Fruit fly (Drosophila melanogaster) whole organism, embryonic: ENCODE results near the gene CG17109.

Experiments used
- B-H2 ChIP-seq: fragments of 200-800 bp; sonication (Bioruptor generic); optimal IDR thresholded peaks from 2 replicates; lab custom pipeline; 2018; ENCODE audit warnings: missing biosample characterization, mild to moderate bottlenecking, missing genetic modification characterization
- BEAF-32 ChIP-seq: fragments of 200-800 bp; sonication (Bioruptor generic); optimal IDR thresholded peaks from 3 replicates; lab custom pipeline; 2017; ENCODE audit warnings: missing biosample characterization, missing genetic modification characterization, mild to moderate bottlenecking, moderate library complexity, missing genetic modification reagents
- CG10321 ChIP-seq: fragments of 200-800 bp; sonication (Bioruptor generic); IDR thresholded peaks from 2 replicates; pipeline ENCODE4 v1.3.6; 2022; ENCODE audit warnings: missing biosample characterization, missing genetic modification characterization
- CG11504 ChIP-seq: fragments of 200-800 bp; sonication (Bioruptor generic); optimal IDR thresholded peaks from 3 replicates; lab custom pipeline; 2019; ENCODE audit warnings: missing biosample characterization, mild to moderate bottlenecking, missing genetic modification characterization, moderate library complexity
- CG14965 ChIP-seq: fragments of 200-800 bp; sonication (Bioruptor generic); optimal IDR thresholded peaks from 2 replicates; lab custom pipeline; 2016; ENCODE audit warnings: missing biosample characterization, missing genetic modification characterization, borderline replicate concordance
- CG17186 ChIP-seq: fragments of 200-800 bp; sonication (Bioruptor generic); optimal IDR thresholded peaks from 3 replicates; lab custom pipeline; 2017; ENCODE audit warnings: missing biosample characterization, missing genetic modification reagents, missing genetic modification characterization
- CG17359 ChIP-seq: fragments of 200-800 bp; sonication (Bioruptor generic); optimal IDR thresholded peaks from 3 replicates; lab custom pipeline; 2018; ENCODE audit warnings: missing biosample characterization, mild to moderate bottlenecking, missing genetic modification characterization, moderate library complexity
- CG17612 ChIP-seq: fragments of 200-800 bp; sonication (Bioruptor generic); IDR thresholded peaks from 2 replicates; pipeline ENCODE4 v1.3.6; 2022; ENCODE audit warnings: missing biosample characterization, missing genetic modification characterization
- CG17829 ChIP-seq: fragments of 200-800 bp; optimal IDR thresholded peaks from 2 replicates; lab custom pipeline; 2019; ENCODE audit warnings: missing biosample characterization, mild to moderate bottlenecking, missing genetic modification characterization, moderate library complexity
- CG17912 ChIP-seq: fragments of 200-800 bp; sonication (Bioruptor generic); optimal IDR thresholded peaks from 2 replicates; lab custom pipeline; 2018; ENCODE audit warnings: missing biosample characterization, mild to moderate bottlenecking, missing genetic modification characterization
- CG2120 ChIP-seq: fragments of 200-800 bp; sonication (Bioruptor generic); optimal IDR thresholded peaks from 3 replicates; lab custom pipeline; 2016; ENCODE audit warnings: missing biosample characterization, missing genetic modification characterization
- CG2129 ChIP-seq: fragments of 200-800 bp; sonication (Bioruptor generic); IDR thresholded peaks from 2 replicates; pipeline ENCODE4 v1.3.6; 2022; ENCODE audit warnings: missing biosample characterization, missing genetic modification characterization; ENCODE audit not compliant: partially characterized antibody
- CG2875 ChIP-seq: fragments of 200-800 bp; sonication (Bioruptor generic); optimal IDR thresholded peaks from 2 replicates; lab custom pipeline; 2017; ENCODE audit warnings: missing biosample characterization, mild to moderate bottlenecking, missing genetic modification characterization, missing genetic modification reagents
- CG3065 ChIP-seq: fragments of 200-800 bp; sonication (Bioruptor generic); optimal IDR thresholded peaks from 2 replicates; lab custom pipeline; 2016; ENCODE audit warnings: missing biosample characterization, missing genetic modification characterization
- CG4404 ChIP-seq: fragments of 200-800 bp; sonication (Bioruptor generic); IDR thresholded peaks from 2 replicates; pipeline ENCODE4 v1.3.6; 2022; ENCODE audit warnings: missing biosample characterization, missing genetic modification characterization
- CG6683 ChIP-seq: fragments of 200-800 bp; sonication (Bioruptor generic); optimal IDR thresholded peaks from 2 replicates; lab custom pipeline; 2017; ENCODE audit warnings: missing biosample characterization, mild to moderate bottlenecking, missing genetic modification characterization, missing genetic modification reagents
- CG6813 ChIP-seq: fragments of 200-800 bp; sonication (Bioruptor generic); optimal IDR thresholded peaks from 2 replicates; lab custom pipeline; 2017; ENCODE audit warnings: missing biosample characterization, missing genetic modification characterization, mild to moderate bottlenecking, moderate library complexity, missing genetic modification reagents
- CG7556 ChIP-seq: fragments of 200-800 bp; sonication (Bioruptor generic); optimal IDR thresholded peaks from 2 replicates; lab custom pipeline; 2017; ENCODE audit warnings: missing biosample characterization, mild to moderate bottlenecking, missing genetic modification characterization
- CG8388 ChIP-seq: fragments of 200-800 bp; sonication (Bioruptor generic); optimal IDR thresholded peaks from 2 replicates; lab custom pipeline; 2019; ENCODE audit warnings: missing biosample characterization, mild to moderate bottlenecking, missing genetic modification characterization, moderate library complexity
- CG9876 ChIP-seq: fragments of 200-800 bp; sonication (Bioruptor generic); optimal IDR thresholded peaks from 2 replicates; lab custom pipeline; 2016; ENCODE audit warnings: missing biosample characterization, missing genetic modification characterization
- CG9932 ChIP-seq: fragments of 200-800 bp; sonication (Bioruptor generic); IDR thresholded peaks from 2 replicates; pipeline ENCODE4 v1.3.6; 2022; ENCODE audit warnings: missing biosample characterization, missing genetic modification characterization
- D19B ChIP-seq: fragments of 200-800 bp; sonication (Bioruptor generic); optimal IDR thresholded peaks from 2 replicates; lab custom pipeline; 2017; ENCODE audit warnings: missing biosample characterization, mild to moderate bottlenecking, missing genetic modification characterization
- Dll ChIP-seq: fragments of 200-800 bp; sonication (Bioruptor generic); IDR thresholded peaks from 4 replicates; pipeline ENCODE4 v1.3.6; 2022; ENCODE audit warnings: missing biosample characterization, missing genetic modification characterization; ENCODE audit not compliant: partially characterized antibody
- Eip74EF ChIP-seq, 2 experiments: fragments of 200-800 bp in 1 of 2; fragments of >200 bp in 1 of 2; sonication (Bioruptor generic) in 1 of 2; optimal IDR thresholded peaks; 2 replicates each; lab custom pipeline; 2017 to 2019; ENCODE audit warnings: missing biosample characterization in 2 of 2, missing genetic modification characterization in 2 of 2, mild to moderate bottlenecking in 1 of 2, moderate library complexity in 1 of 2
- Ets97D ChIP-seq: fragments of 200-800 bp; sonication (Bioruptor generic); optimal IDR thresholded peaks from 3 replicates; lab custom pipeline; 2016; ENCODE audit warnings: missing biosample characterization, missing genetic modification characterization
- Hey ChIP-seq: fragments of 200-800 bp; sonication (Bioruptor generic); optimal IDR thresholded peaks from 3 replicates; lab custom pipeline; 2018; ENCODE audit warnings: missing biosample characterization, mild to moderate bottlenecking, missing genetic modification characterization
- Hr78 ChIP-seq, 2 experiments: fragments of 200-800 bp in 1 of 2; fragments of >200 bp in 1 of 2; sonication (Bioruptor generic) in 1 of 2; optimal IDR thresholded peaks; 2 replicates each; lab custom pipeline; 2017 to 2019; ENCODE audit warnings: missing biosample characterization in 2 of 2, missing genetic modification characterization in 2 of 2, mild to moderate bottlenecking in 1 of 2, moderate library complexity in 1 of 2
- Lim3 ChIP-seq: fragments of 200-800 bp; sonication (Bioruptor generic); IDR thresholded peaks from 2 replicates; pipeline ENCODE4 v1.3.6; 2022; ENCODE audit warnings: missing biosample characterization, missing genetic modification characterization
- Meics ChIP-seq: fragments of 200-800 bp; sonication (Bioruptor generic); optimal IDR thresholded peaks from 2 replicates; lab custom pipeline; 2017; ENCODE audit warnings: missing biosample characterization, mild to moderate bottlenecking, missing genetic modification characterization
- NC2α ChIP-seq: fragments of 200-800 bp; sonication (Bioruptor generic); optimal IDR thresholded peaks from 2 replicates; lab custom pipeline; 2016; ENCODE audit warnings: missing biosample characterization, missing genetic modification characterization
- Poxn ChIP-seq: fragments of 200-800 bp; sonication (Bioruptor generic); IDR thresholded peaks from 2 replicates; pipeline ENCODE4 v1.3.6; 2022; ENCODE audit warnings: missing biosample characterization, missing genetic modification characterization
- Side ChIP-seq: fragments of 200-800 bp; sonication (Bioruptor generic); optimal IDR thresholded peaks from 2 replicates; lab custom pipeline; 2016; ENCODE audit warnings: missing biosample characterization, missing genetic modification characterization
- YL-1 ChIP-seq: fragments of 200-800 bp; sonication (Bioruptor generic); optimal IDR thresholded peaks from 3 replicates; lab custom pipeline; 2017; ENCODE audit warnings: missing biosample characterization, mild to moderate bottlenecking, missing genetic modification characterization
- bsh ChIP-seq, 2 experiments: fragments of 200-800 bp; sonication (Bioruptor generic); optimal IDR thresholded peaks; 2 replicates each; lab custom pipeline; 2017 to 2018; ENCODE audit warnings: mild to moderate bottlenecking in 2 of 2, missing biosample characterization in 2 of 2, missing genetic modification characterization in 2 of 2, moderate library complexity in 1 of 2
- corto ChIP-seq: fragments of 200-800 bp; sonication (Bioruptor generic); optimal IDR thresholded peaks from 2 replicates; lab custom pipeline; 2016; ENCODE audit warnings: missing biosample characterization, mild to moderate bottlenecking, missing genetic modification characterization, moderate library complexity
- dmrt11E ChIP-seq: fragments of 200-800 bp; sonication (Bioruptor generic); optimal IDR thresholded peaks from 3 replicates; lab custom pipeline; 2018; ENCODE audit warnings: missing biosample characterization, mild to moderate bottlenecking, missing genetic modification characterization, moderate library complexity
- fd3F ChIP-seq: fragments of 200-800 bp; sonication (Bioruptor generic); optimal IDR thresholded peaks from 2 replicates; lab custom pipeline; 2018; ENCODE audit warnings: missing biosample characterization, mild to moderate bottlenecking, missing genetic modification characterization, moderate library complexity
- fd64A ChIP-seq: fragments of 200-800 bp; sonication (Bioruptor generic); optimal IDR thresholded peaks from 3 replicates; lab custom pipeline; 2018; ENCODE audit warnings: missing biosample characterization, mild to moderate bottlenecking, missing genetic modification characterization
- gsb-n ChIP-seq: fragments of 200-800 bp; sonication (Bioruptor generic); optimal IDR thresholded peaks from 3 replicates; lab custom pipeline; 2018; ENCODE audit warnings: missing biosample characterization, mild to moderate bottlenecking, missing genetic modification characterization
- kay ChIP-seq: fragments of 200-800 bp; sonication (Bioruptor generic); optimal IDR thresholded peaks from 2 replicates; lab custom pipeline; 2016; ENCODE audit warnings: missing biosample characterization, missing genetic modification characterization
- lmd ChIP-seq: fragments of 200-800 bp; sonication (Bioruptor generic); IDR thresholded peaks from 2 replicates; pipeline ENCODE4 v1.3.6; 2022; ENCODE audit warnings: missing biosample characterization, missing genetic modification characterization
- nmo ChIP-seq: fragments of 200-800 bp; sonication (Bioruptor generic); optimal IDR thresholded peaks from 2 replicates; lab custom pipeline; 2018; ENCODE audit warnings: missing biosample characterization, mild to moderate bottlenecking, missing genetic modification characterization, moderate library complexity
- oc ChIP-seq: fragments of 200-800 bp; sonication (Bioruptor generic); optimal IDR thresholded peaks from 2 replicates; lab custom pipeline; 2018; ENCODE audit warnings: missing biosample characterization, mild to moderate bottlenecking, missing genetic modification characterization, moderate library complexity
- sd ChIP-seq: fragments of 200-800 bp; sonication (Bioruptor generic); optimal IDR thresholded peaks from 3 replicates; lab custom pipeline; 2018; ENCODE audit warnings: missing biosample characterization, mild to moderate bottlenecking, missing genetic modification characterization, moderate library complexity
- sima ChIP-seq: fragments of 200-800 bp; sonication (Bioruptor generic); optimal IDR thresholded peaks from 2 replicates; lab custom pipeline; 2016; ENCODE audit warnings: missing biosample characterization, missing genetic modification characterization
- sob ChIP-seq: fragments of 200-800 bp; sonication (Bioruptor generic); IDR thresholded peaks from 2 replicates; pipeline ENCODE4 v1.3.6; 2022; ENCODE audit warnings: missing biosample characterization, missing genetic modification characterization
- tll ChIP-seq, 2 experiments: fragments of 200-800 bp in 1 of 2; fragments of >200 bp in 1 of 2; sonication (Bioruptor generic) in 1 of 2; optimal IDR thresholded peaks; 2 replicates each; lab custom pipeline; 2017 to 2019; ENCODE audit warnings: missing biosample characterization in 2 of 2, missing genetic modification characterization in 2 of 2, mild to moderate bottlenecking in 1 of 2, moderate library complexity in 1 of 2
- wek ChIP-seq: fragments of 200-800 bp; sonication (Bioruptor generic); optimal IDR thresholded peaks from 3 replicates; lab custom pipeline; 2018; ENCODE audit warnings: missing biosample characterization, mild to moderate bottlenecking, missing genetic modification characterization, moderate library complexity
- wor ChIP-seq: fragments of 200-800 bp; sonication (Bioruptor generic); IDR thresholded peaks from 2 replicates; pipeline ENCODE4 v1.3.6; 2022; ENCODE audit warnings: missing biosample characterization, missing genetic modification characterization
- zen2 ChIP-seq: fragments of 200-800 bp; sonication (Bioruptor generic); IDR thresholded peaks from 3 replicates; pipeline ENCODE4 v1.3.6; 2022; ENCODE audit warnings: missing biosample characterization, missing genetic modification characterization; ENCODE audit not compliant: partially characterized antibody

The CG17109 gene

DNA sequence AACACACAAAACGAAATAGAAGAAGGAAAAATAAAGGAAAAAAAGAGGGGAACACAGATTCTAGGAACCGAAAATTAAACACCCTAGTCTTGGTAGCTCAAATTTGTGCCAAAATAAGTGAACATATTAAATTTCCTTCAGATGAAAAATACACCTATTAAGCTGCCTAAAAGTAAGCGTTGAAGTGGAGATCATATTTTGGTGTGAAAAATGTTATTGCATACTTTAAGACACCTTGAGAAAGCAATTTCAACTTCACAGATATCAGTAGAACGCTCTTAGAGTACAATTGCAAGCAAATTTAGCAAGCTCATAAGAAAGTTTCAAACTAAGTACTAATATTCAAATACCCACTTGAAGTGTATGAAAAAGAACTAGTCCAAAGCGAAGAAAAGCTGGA, 15.2 kb downstream of the CG17109 start (continued):
- TF ChIP-seq bsh (GFP tag; optimal IDR thresholded peaks at IDR 0.05; lab: Kevin White, UChicago) = no peak
- no peak for TF ChIP-seq Dll
- no peak for TF ChIP-seq Poxn (GFP tag; lab: Robert Waterston, UW)
- no peak for TF ChIP-seq Lim3 (GFP tag; lab: Robert Waterston, UW)
- no peak for TF ChIP-seq corto
- no peak for TF ChIP-seq sd (tag; lab: Kevin White, UChicago)
- no peak for TF ChIP-seq dmrt11E (tag; lab: Kevin White, UChicago)
- TF ChIP-seq sima (GFP tag; lab: Kevin White, UChicago) = no peak
- TF ChIP-seq CG4404 = no peak
- peak; percentile 19 for TF ChIP-seq nmo (GFP tag; lab: Kevin White, UChicago)
- TF ChIP-seq NC2α (GFP tag; lab: Kevin White, UChicago) = no peak
- TF ChIP-seq CG9932 (GFP tag; lab: Robert Waterston, UW) = no peak
- 0 out of 2 replicates have a peak, but pooled peaks have one; percentile 32 for TF ChIP-seq CG17612
- TF ChIP-seq CG14965 = no peak
- TF ChIP-seq sob (GFP tag; lab: Robert Waterston, UW) = no peak
- no peak for TF ChIP-seq CG10321 (GFP tag; lab: Robert Waterston, UW)
- no peak for TF ChIP-seq CG17359
- no peak for TF ChIP-seq gsb-n (tag; lab: Kevin White, UChicago)
- no peak for TF ChIP-seq CG17186 (GFP tag; lab: Kevin White, UChicago)
- no peak for TF ChIP-seq B-H2 (GFP tag; lab: Kevin White, UChicago)
- no peak for TF ChIP-seq Hr78 (GFP tag; optimal IDR thresholded peaks at IDR 0.05; lab: Kevin White, UChicago)
- no peak for TF ChIP-seq Eip74EF (GFP tag; optimal IDR thresholded peaks at IDR 0.05; lab: Kevin White, UChicago)
- no peak for TF ChIP-seq oc
- no peak for TF ChIP-seq Ets97D
- no peak for TF ChIP-seq YL-1 (GFP tag; lab: Kevin White, UChicago)
- no peak for TF ChIP-seq lmd (GFP tag; lab: Robert Waterston, UW)
- peak; percentile 31 for TF ChIP-seq Meics (GFP tag; lab: Kevin White, UChicago)
- no peak for TF ChIP-seq CG2875
- peak; percentile 29 for TF ChIP-seq CG7556
- TF ChIP-seq zen2 (GFP tag; lab: Robert Waterston, UW) = no peak
- TF ChIP-seq CG6683 (GFP tag; lab: Kevin White, UChicago) = no peak
- TF ChIP-seq CG6813 (GFP tag; lab: Kevin White, UChicago) = no peak
- no peak for TF ChIP-seq CG17829
- no peak for TF ChIP-seq Side (GFP tag; lab: Kevin White, UChicago)
- no peak for TF ChIP-seq tll (GFP tag; optimal IDR thresholded peaks at IDR 0.05; lab: Kevin White, UChicago)
- peak; percentile 44 for TF ChIP-seq CG11504
- TF ChIP-seq fd3F (GFP tag; lab: Kevin White, UChicago) = no peak
- no peak for TF ChIP-seq Hey
- TF ChIP-seq CG3065 = no peak
- TF ChIP-seq CG8388 (GFP tag; lab: Kevin White, UChicago) = no peak
- no peak for TF ChIP-seq BEAF-32 (GFP tag; lab: Kevin White, UChicago)
- no peak for TF ChIP-seq wor (GFP tag; lab: Robert Waterston, UW)
- TF ChIP-seq CG2120 = peak; percentile 48
- TF ChIP-seq CG9876 (GFP tag; lab: Kevin White, UChicago) = no peak
- no peak for TF ChIP-seq CG17912 (GFP tag; lab: Kevin White, UChicago)
- TF ChIP-seq wek (GFP tag; lab: Kevin White, UChicago) = no peak
- TF ChIP-seq CG2129 = no peak
- no peak for TF ChIP-seq D19B (GFP tag; lab: Kevin White, UChicago)
- TF ChIP-seq fd64A (GFP tag; lab: Kevin White, UChicago) = no peak
- no peak for TF ChIP-seq kay (GFP tag; lab: Kevin White, UChicago)
